Worm (Caenorhabditis elegans) whole organism, L3 larva: ENCODE data around the gene cebp-1.

Experiments
- ceh-16 ChIP-seq: sonication (generic microtip); optimal IDR thresholded peaks from 2 replicates; lab custom pipeline; 2017; ENCODE audit warnings: missing biosample characterization, missing genetic modification characterization
- daf-12 ChIP-seq: fragments of 150-350 bp; optimal IDR thresholded peaks from 2 replicates; lab custom pipeline; 2014; ENCODE audit warnings: missing biosample characterization, missing genetic modification reagents, missing genetic modification characterization
- egl-27 ChIP-seq: sonication (generic microtip); optimal IDR thresholded peaks from 4 replicates; lab custom pipeline; 2017; ENCODE audit warnings: missing biosample characterization, missing genetic modification reagents, missing genetic modification characterization
- lin-39 ChIP-seq: fragments of 150-350 bp; optimal IDR thresholded peaks from 2 replicates; lab custom pipeline; 2018; ENCODE audit warnings: missing biosample characterization, missing genetic modification reagents, missing genetic modification characterization
- lsy-12 ChIP-seq: sonication (generic microtip); optimal IDR thresholded peaks from 2 replicates; lab custom pipeline; 2016; ENCODE audit warnings: mild to moderate bottlenecking, missing genetic modification characterization, missing compliant biosample characterization
- nhr-12 ChIP-seq: fragments of 150-350 bp; optimal IDR thresholded peaks from 2 replicates; lab custom pipeline; 2014; ENCODE audit warnings: missing biosample characterization, missing genetic modification characterization
- nhr-28 ChIP-seq: fragments of 150-350 bp; optimal IDR thresholded peaks from 2 replicates; lab custom pipeline; 2014; ENCODE audit warnings: missing biosample characterization, missing genetic modification characterization
- unc-62 ChIP-seq: fragments of 150-350 bp; sonication (generic microtip); optimal IDR thresholded peaks from 4 replicates; lab custom pipeline; 2014; ENCODE audit warnings: missing biosample characterization, missing genetic modification reagents, missing genetic modification characterization

- TF ChIP-seq ceh-16 (no peak), lin-39 (no peak), lsy-12 (no peak), egl-27 (no peak), nhr-12 (tag; lab: Kevin White, UChicago) (no peak), daf-12 (no peak), nhr-28 (no peak), unc-62 (GFP tag; lab: Kevin White, UChicago) (no peak)
These were observed 48.1 kb upstream of the cebp-1 start, which contains the start of gene F09E10.7 for ce11 chrX:1501752-1502151.
